Fruit fly (Drosophila melanogaster) whole organism: ENCODE results near the gene ebd1.

ENCODE experiments used
- CG8478 ChIP-seq: fragments of >200 bp; optimal IDR thresholded peaks from 2 replicates; lab custom pipeline; 2018; ENCODE audit warnings: inconsistent platforms
- Dll ChIP-seq: fragments of >200 bp; optimal IDR thresholded peaks from 2 replicates; lab custom pipeline; 2017
- EcR ChIP-seq, 2 experiments: fragments of >200 bp; optimal IDR thresholded peaks; 2 replicates each; lab custom pipeline; 2017; ENCODE audit warnings: missing biosample characterization in 2 of 2, missing genetic modification characterization in 2 of 2, missing genetic modification reagents in 2 of 2
- pan ChIP-seq: fragments of >200 bp; optimal IDR thresholded peaks from 2 replicates; lab custom pipeline; 2017
- psq ChIP-seq: fragments of >200 bp; optimal IDR thresholded peaks from 2 replicates; lab custom pipeline; 2017
- usp ChIP-seq: fragments of >200 bp; optimal IDR thresholded peaks from 2 replicates; lab custom pipeline; 2017; ENCODE audit warnings: missing biosample characterization, missing genetic modification characterization, mixed read lengths

Gene ebd1

dm6 chr3L:634319-635015, 50.9 kb downstream of the ebd1 start:
- TF ChIP-seq EcR (GFP tag; optimal IDR thresholded peaks at IDR 0.05; lab: Kevin White, UChicago), result no peak
- no peak for TF ChIP-seq pan (lab: Kevin White, UChicago)
- TF ChIP-seq Dll (lab: Kevin White, UChicago), result no peak

- TF ChIP-seq pan (lab: Kevin White, UChicago), result no peak
- no peak for TF ChIP-seq CG8478 (lab: Kevin White, UChicago)
- TF ChIP-seq Dll (lab: Kevin White, UChicago), result no peak
- TF ChIP-seq usp (GFP tag; lab: Kevin White, UChicago), result no peak
- TF ChIP-seq EcR (GFP tag; optimal IDR thresholded peaks at IDR 0.05; lab: Kevin White, UChicago), result no peak
- no peak for TF ChIP-seq psq (lab: Kevin White, UChicago)
These were observed 51.8 kb downstream of the ebd1 start for dm6 chr3L:633272-634254.
